Fruit fly (Drosophila melanogaster) whole organism, prepupa: ENCODE data around the gene CG14810.

Experiments used
- CG6792 ChIP-seq: fragments of 200-800 bp; sonication (Bioruptor generic); optimal IDR thresholded peaks from 3 replicates; lab custom pipeline; 2016; ENCODE audit warnings: missing biosample characterization, missing genetic modification characterization
- Hr4 ChIP-seq: fragments of 200-800 bp; sonication (Bioruptor generic); optimal IDR thresholded peaks from 3 replicates; lab custom pipeline; 2016; ENCODE audit warnings: missing biosample characterization, missing genetic modification characterization
- Lpt ChIP-seq: fragments of 200-800 bp; sonication (Bioruptor generic); optimal IDR thresholded peaks from 3 replicates; lab custom pipeline; 2016; ENCODE audit warnings: missing biosample characterization, missing genetic modification characterization
- esn ChIP-seq: fragments of 200-800 bp; sonication (Bioruptor generic); optimal IDR thresholded peaks from 2 replicates; lab custom pipeline; 2016; ENCODE audit warnings: missing biosample characterization, mild to moderate bottlenecking, missing genetic modification characterization, moderate library complexity
- fd59A ChIP-seq: fragments of 200-800 bp; sonication (Bioruptor generic); optimal IDR thresholded peaks from 2 replicates; lab custom pipeline; 2017; ENCODE audit warnings: missing biosample characterization, mild to moderate bottlenecking, missing genetic modification characterization, missing genetic modification reagents
- spab ChIP-seq: fragments of 200-800 bp; sonication (Bioruptor generic); optimal IDR thresholded peaks from 2 replicates; lab custom pipeline; 2017; ENCODE audit warnings: missing biosample characterization, mild to moderate bottlenecking, missing genetic modification characterization, missing genetic modification reagents

dm6 chrX:1789266-1789665, 30.9 kb downstream of the CG14810 start, which contains the start of gene CG32806:
- TF ChIP-seq spab (GFP tag; lab: Kevin White, UChicago) (no peak), Lpt (no peak), fd59A (GFP tag; lab: Kevin White, UChicago) (no peak), esn (no peak), CG6792 (GFP tag; lab: Kevin White, UChicago) (no peak), Hr4 (GFP tag; lab: Kevin White, UChicago) (no peak)
